Worm (Caenorhabditis elegans) whole organism, L4 larva: ENCODE results near the gene Y57G11B.2.
A peak's percentile ranks its signal among the peaks of the same experiment; 100 is the strongest.

Experiments
- F37D6.2 ChIP-seq: sonication (generic microtip); optimal IDR thresholded peaks from 2 replicates; lab custom pipeline; 2016; ENCODE audit warnings: mild to moderate bottlenecking, missing genetic modification characterization, missing compliant biosample characterization
- F49E8.2 ChIP-seq: sonication (generic microtip); optimal IDR thresholded peaks from 2 replicates; lab custom pipeline; 2016; ENCODE audit warnings: missing compliant biosample characterization, mild to moderate bottlenecking, missing genetic modification characterization, borderline replicate concordance
- R02D3.7 ChIP-seq: fragments of 150-350 bp; sonication (generic microtip); optimal IDR thresholded peaks from 3 replicates; lab custom pipeline; 2014; ENCODE audit warnings: missing biosample characterization, missing genetic modification characterization
- T26A8.4 ChIP-seq: fragments of 200-800 bp; sonication (Bioruptor generic); IDR thresholded peaks from 2 replicates; pipeline ENCODE4 v1.3.6; 2022; ENCODE audit warnings: missing genetic modification characterization, missing compliant biosample characterization
- Y75B8A.6 ChIP-seq: fragments of 200-800 bp; sonication (Bioruptor generic); IDR thresholded peaks from 2 replicates; pipeline ENCODE4 v1.3.6; 2022; ENCODE audit warnings: missing genetic modification reagents, missing genetic modification characterization, missing compliant biosample characterization
- aha-1 ChIP-seq: fragments of 150-350 bp; peaks from one replicate; lab custom pipeline; 2014; ENCODE audit warnings: missing biosample characterization, missing genetic modification characterization
- ama-1 ChIP-seq: fragments of 150-350 bp; optimal IDR thresholded peaks from 2 replicates; lab custom pipeline; 2014; ENCODE audit warnings: inconsistent platforms, mixed read lengths
- arid-1 ChIP-seq: fragments of 200-800 bp; sonication (Bioruptor generic); conservative IDR thresholded peaks from 2 replicates; pipeline ENCODE4 v1.3.6; 2022; ENCODE audit warnings: missing genetic modification reagents, missing genetic modification characterization, missing compliant biosample characterization
- attf-4 ChIP-seq: sonication (generic microtip); optimal IDR thresholded peaks from 3 replicates; lab custom pipeline; 2017; ENCODE audit warnings: missing biosample characterization, missing genetic modification characterization
- ceh-82 ChIP-seq: sonication (generic microtip); optimal IDR thresholded peaks from 2 replicates; lab custom pipeline; 2017; ENCODE audit warnings: missing biosample characterization, missing genetic modification characterization
- ces-1 ChIP-seq: fragments of 150-350 bp; sonication (generic microtip); optimal IDR thresholded peaks from 4 replicates; lab custom pipeline; 2014; ENCODE audit warnings: missing biosample characterization, missing genetic modification reagents, missing genetic modification characterization
- cey-2 ChIP-seq: sonication (generic microtip); optimal IDR thresholded peaks from 3 replicates; lab custom pipeline; 2017; ENCODE audit warnings: missing genetic modification characterization, mild to moderate bottlenecking, missing compliant biosample characterization, antibody characterized with exemption, borderline replicate concordance; ENCODE audit not compliant: insufficient read depth
- daf-16 ChIP-seq, 3 experiments: sonication (generic microtip); optimal IDR thresholded peaks; 2 replicates each; lab custom pipeline; 2016 to 2017; ENCODE audit warnings: missing genetic modification characterization in 3 of 3, missing genetic modification reagents in 3 of 3, mild to moderate bottlenecking in 2 of 3, missing compliant biosample characterization in 2 of 3, missing biosample characterization in 1 of 3, moderate library complexity in 1 of 3
- dmd-6 ChIP-seq: fragments of 200-800 bp; sonication (Bioruptor generic); IDR thresholded peaks from 2 replicates; pipeline ENCODE4 v1.3.6; 2022; ENCODE audit warnings: missing genetic modification reagents, missing genetic modification characterization, missing compliant biosample characterization
- dpl-1 ChIP-seq: fragments of 150-350 bp; optimal IDR thresholded peaks from 2 replicates; lab custom pipeline; 2014; ENCODE audit warnings: missing biosample characterization, missing genetic modification reagents, missing genetic modification characterization
- fos-1 ChIP-seq: fragments of 150-350 bp; optimal IDR thresholded peaks from 2 replicates; lab custom pipeline; 2014; ENCODE audit warnings: missing biosample characterization, missing genetic modification characterization
- hif-1 ChIP-seq, 2 experiments: sonication (generic microtip); optimal IDR thresholded peaks; 2 replicates each; lab custom pipeline; 2016 to 2017; ENCODE audit warnings: missing compliant biosample characterization in 2 of 2, missing genetic modification characterization in 2 of 2, missing genetic modification reagents in 2 of 2, missing genotype in 2 of 2, mild to moderate bottlenecking in 1 of 2
- hlh-11 ChIP-seq: fragments of 200-800 bp; sonication (Bioruptor generic); optimal IDR thresholded peaks from 2 replicates; lab custom pipeline; 2018; ENCODE audit warnings: mild to moderate bottlenecking, missing genetic modification characterization, missing compliant biosample characterization
- hmg-1.1 ChIP-seq: fragments of 200-800 bp; sonication (Bioruptor generic); IDR thresholded peaks from 2 replicates; pipeline ENCODE4 v1.3.6; 2022; ENCODE audit warnings: missing genetic modification reagents, missing genetic modification characterization, missing compliant biosample characterization
- lin-13 ChIP-seq: fragments of 150-350 bp; optimal IDR thresholded peaks from 2 replicates; lab custom pipeline; 2014; ENCODE audit warnings: missing biosample characterization, missing genetic modification reagents, missing genetic modification characterization
- lin-38 ChIP-seq: fragments of 200-800 bp; sonication (Bioruptor generic); IDR thresholded peaks from 2 replicates; pipeline ENCODE4 v1.3.6; 2022; ENCODE audit warnings: missing genetic modification reagents, missing genetic modification characterization, missing compliant biosample characterization
- lin-39 ChIP-seq: fragments of 150-350 bp; optimal IDR thresholded peaks from 2 replicates; lab custom pipeline; 2014; ENCODE audit warnings: missing biosample characterization, missing genetic modification reagents, missing genetic modification characterization
- mdl-1 ChIP-seq, 2 experiments: fragments of 150-350 bp in 1 of 2; sonication (generic microtip) in 1 of 2; optimal IDR thresholded peaks; 2 replicates each; lab custom pipeline; 2014 to 2017; ENCODE audit warnings: missing biosample characterization in 2 of 2, missing genetic modification characterization in 2 of 2
- mdt-29 ChIP-seq: fragments of 200-800 bp; sonication (Bioruptor generic); IDR thresholded peaks from 2 replicates; pipeline ENCODE4 v1.3.6; 2022; ENCODE audit warnings: missing genetic modification reagents, missing genetic modification characterization, missing compliant biosample characterization
- mes-2 ChIP-seq: sonication (generic microtip); optimal IDR thresholded peaks from 2 replicates; lab custom pipeline; 2016; ENCODE audit warnings: missing genotype, mild to moderate bottlenecking, missing genetic modification characterization, missing compliant biosample characterization; ENCODE audit not compliant: poor library complexity, severe bottlenecking
- mxl-2 ChIP-seq: fragments of 200-800 bp; sonication (Bioruptor generic); conservative IDR thresholded peaks from 2 replicates; pipeline ENCODE4 v1.3.6; 2022; ENCODE audit warnings: missing genetic modification reagents, missing genetic modification characterization, missing compliant biosample characterization
- mxl-3 ChIP-seq: fragments of 200-800 bp; sonication (Bioruptor generic); optimal IDR thresholded peaks from 2 replicates; lab custom pipeline; 2018; ENCODE audit warnings: mild to moderate bottlenecking, missing genetic modification characterization, missing compliant biosample characterization
- nhr-10 ChIP-seq: fragments of 150-350 bp; optimal IDR thresholded peaks from 2 replicates; lab custom pipeline; 2014; ENCODE audit warnings: missing biosample characterization, missing genetic modification characterization
- nhr-102 ChIP-seq: sonication (generic microtip); optimal IDR thresholded peaks from 2 replicates; lab custom pipeline; 2016; ENCODE audit warnings: mild to moderate bottlenecking, missing genetic modification characterization, moderate library complexity, missing compliant biosample characterization
- nhr-237 ChIP-seq: sonication (generic microtip); optimal IDR thresholded peaks from 2 replicates; lab custom pipeline; 2017; ENCODE audit warnings: missing biosample characterization, missing genetic modification characterization
- nhr-25 ChIP-seq: sonication (generic microtip); optimal IDR thresholded peaks from 2 replicates; lab custom pipeline; 2017; ENCODE audit warnings: missing genetic modification characterization, mild to moderate bottlenecking, missing compliant biosample characterization, antibody characterized with exemption, moderate library complexity, borderline replicate concordance; ENCODE audit not compliant: insufficient read depth
- nhr-28 ChIP-seq: fragments of 150-350 bp; optimal IDR thresholded peaks from 2 replicates; lab custom pipeline; 2014; ENCODE audit warnings: missing biosample characterization, missing genetic modification characterization
- nhr-42 ChIP-seq: fragments of 200-800 bp; sonication (Bioruptor generic); IDR thresholded peaks from 2 replicates; pipeline ENCODE4 v1.3.6; 2022; ENCODE audit warnings: missing genetic modification characterization, missing compliant biosample characterization
- nhr-76 ChIP-seq: fragments of 150-350 bp; optimal IDR thresholded peaks from 2 replicates; lab custom pipeline; 2014; ENCODE audit warnings: missing biosample characterization, missing genetic modification characterization
- nhr-77 ChIP-seq: fragments of 150-350 bp; optimal IDR thresholded peaks from 2 replicates; lab custom pipeline; 2014; ENCODE audit warnings: missing biosample characterization, missing genetic modification characterization
- pha-4 ChIP-seq, 2 experiments: fragments of 150-350 bp in 1 of 2; fragments of 200-800 bp in 1 of 2; sonication (Bioruptor generic) in 1 of 2; IDR thresholded peaks in 1 of 2; optimal IDR thresholded peaks in 1 of 2; 2 replicates each; pipeline versions ENCODE4 v1.3.6 to Lab custom; 2014 to 2022; ENCODE audit warnings: missing genetic modification characterization in 2 of 2, missing genetic modification reagents in 2 of 2, missing biosample characterization in 1 of 2, missing compliant biosample characterization in 1 of 2
- php-3 ChIP-seq: fragments of 200-800 bp; sonication (Bioruptor generic); IDR thresholded peaks from 2 replicates; pipeline ENCODE4 v1.3.6; 2022; ENCODE audit warnings: missing genetic modification reagents, missing genetic modification characterization, missing compliant biosample characterization
- rbr-2 ChIP-seq: sonication (generic microtip); optimal IDR thresholded peaks from 2 replicates; lab custom pipeline; 2016; ENCODE audit warnings: missing genotype, missing genetic modification characterization, missing compliant biosample characterization
- sdz-12 ChIP-seq: fragments of 200-800 bp; sonication (Bioruptor generic); optimal IDR thresholded peaks from 2 replicates; lab custom pipeline; 2018; ENCODE audit warnings: mild to moderate bottlenecking, missing genetic modification characterization, missing compliant biosample characterization
- skn-1 ChIP-seq: fragments of 150-350 bp; optimal IDR thresholded peaks from 2 replicates; lab custom pipeline; 2014; ENCODE audit warnings: missing biosample characterization, missing genetic modification characterization
- snpc-1.2 ChIP-seq: fragments of 200-800 bp; sonication (Bioruptor generic); IDR thresholded peaks from 2 replicates; pipeline ENCODE4 v1.3.6; 2022; ENCODE audit warnings: missing genetic modification reagents, missing genetic modification characterization, missing compliant biosample characterization
- unc-39 ChIP-seq: sonication (generic microtip); optimal IDR thresholded peaks from 2 replicates; lab custom pipeline; 2017; ENCODE audit warnings: missing biosample characterization, missing genetic modification characterization
- zag-1 ChIP-seq: fragments of 150-350 bp; optimal IDR thresholded peaks from 2 replicates; lab custom pipeline; 2014; ENCODE audit warnings: missing biosample characterization, missing genetic modification characterization
- zfp-3 ChIP-seq: fragments of 200-800 bp; sonication (Bioruptor generic); conservative IDR thresholded peaks from 2 replicates; pipeline ENCODE4 v1.3.6; 2022; ENCODE audit warnings: missing genetic modification reagents, missing genetic modification characterization, missing compliant biosample characterization
- zip-2 ChIP-seq: fragments of 150-350 bp; optimal IDR thresholded peaks from 2 replicates; lab custom pipeline; 2014; ENCODE audit warnings: missing biosample characterization, missing genetic modification characterization
- ztf-11 ChIP-seq: fragments of 150-350 bp; optimal IDR thresholded peaks from 2 replicates; lab custom pipeline; 2014; ENCODE audit warnings: missing biosample characterization, missing genetic modification characterization

Gene Y57G11B.2

DNA sequence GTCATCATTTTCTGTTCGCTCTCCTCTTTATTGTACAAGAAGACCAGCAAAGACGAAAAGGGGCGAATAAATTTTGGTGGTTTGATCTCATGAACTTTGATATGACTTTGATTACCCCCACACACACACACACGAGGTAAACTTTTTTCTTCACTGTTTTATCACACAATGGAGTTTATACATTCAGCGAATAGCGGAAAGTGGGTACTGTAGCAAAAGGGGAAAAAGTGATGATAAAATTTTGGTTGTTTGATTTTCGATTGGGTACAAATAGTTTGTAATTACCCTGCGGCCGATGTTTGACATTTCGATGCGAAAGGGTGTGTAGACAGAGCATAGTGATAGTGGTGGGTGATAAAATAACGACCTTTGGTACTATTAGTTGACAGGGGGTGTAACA is 29.1 kb downstream of the Y57G11B.2 start (continued):
- TF ChIP-seq mdl-1 (tag; optimal IDR thresholded peaks at IDR 0.05; lab: Kevin White, UChicago) (peak; percentile 83 to 99), zfp-3 (GFP tag; lab: Robert Waterston, UW) (0 out of 2 replicates have a peak, but pooled peaks have one; percentile 58), dpl-1 (GFP tag; lab: Kevin White, UChicago) (peak; percentile 41), hlh-11 (tag; lab: Kevin White, UChicago) (peak; percentile 99), lin-39 (tag; lab: Kevin White, UChicago) (no peak), lin-13 (GFP tag; lab: Kevin White, UChicago) (peak; percentile 44), nhr-42 (no peak), attf-4 (tag; lab: Kevin White, UChicago) (no peak), ama-1 (no peak), hmg-1.1 (no peak), F49E8.2 (tag; lab: Kevin White, UChicago) (no peak), dmd-6 (GFP tag; lab: Robert Waterston, UW) (peak; percentile 100), ceh-82 (no peak), ztf-11 (tag; lab: Kevin White, UChicago) (no peak), R02D3.7 (tag; lab: Kevin White, UChicago) (no peak), fos-1 (tag; lab: Kevin White, UChicago) (peak; percentile 86), rbr-2 (tag; lab: Kevin White, UChicago) (peak; percentile 58), zag-1 (tag; lab: Kevin White, UChicago) (no peak), T26A8.4 (GFP tag; lab: Robert Waterston, UW) (no peak), nhr-28 (peak; percentile 99), cey-2 (tag; lab: Kevin White, UChicago) (peak; percentile 92), php-3 (GFP tag; lab: Robert Waterston, UW) (peak; percentile 98), pha-4 (GFP tag; IDR thresholded peaks at IDR 0.05; lab: Robert Waterston, UW) (peak; percentile 77), pha-4 (tag; optimal IDR thresholded peaks at IDR 0.05; lab: Kevin White, UChicago) (peak; percentile 19), unc-39 (tag; lab: Kevin White, UChicago) (no peak), sdz-12 (GFP tag; lab: Kevin White, UChicago) (no peak), F37D6.2 (no peak), arid-1 (GFP tag; lab: Robert Waterston, UW) (no peak), mes-2 (tag; lab: Kevin White, UChicago) (no peak), Y75B8A.6 (GFP tag; lab: Robert Waterston, UW) (no peak), mxl-2 (GFP tag; lab: Robert Waterston, UW) (no peak), nhr-10 (tag; lab: Kevin White, UChicago) (peak; percentile 95), skn-1 (tag; lab: Kevin White, UChicago) (no peak), zip-2 (tag; lab: Kevin White, UChicago) (peak; percentile 61), lin-38 (peak; percentile 43), nhr-76 (tag; lab: Kevin White, UChicago) (peak; percentile 73), nhr-237 (tag; lab: Kevin White, UChicago) (peak; percentile 7), snpc-1.2 (no peak), daf-16 (GFP tag; optimal IDR thresholded peaks at IDR 0.05; lab: Kevin White, UChicago) (peak in 1 of 2 experiments; percentile 86), daf-16 (tag; optimal IDR thresholded peaks at IDR 0.05; lab: Kevin White, UChicago) (peak; percentile 98), nhr-77 (peak; percentile 97), aha-1 (peak; percentile 81), hif-1 (tag; optimal IDR thresholded peaks at IDR 0.05; lab: Kevin White, UChicago) (no peak), mxl-3 (GFP tag; lab: Kevin White, UChicago) (peak; percentile 91), mdt-29 (0 out of 2 replicates have a peak, but pooled peaks have one; percentile 61), ces-1 (no peak), nhr-102 (tag; lab: Kevin White, UChicago) (peak; percentile 96), nhr-25 (peak; percentile 94)
- TF ChIP-seq, all 104 proteins: peak for 38
